Worm (Caenorhabditis elegans) whole organism, L4/young adult: ENCODE measurements around the gene R02F2.5.

Experiments used
- W03F9.2 ChIP-seq: fragments of 150-350 bp; optimal IDR thresholded peaks from 2 replicates; lab custom pipeline; 2014; ENCODE audit warnings: missing biosample characterization, missing genetic modification characterization
- dao-5 ChIP-seq: sonication (generic microtip); optimal IDR thresholded peaks from 2 replicates; lab custom pipeline; 2016; ENCODE audit warnings: missing genotype, missing genetic modification characterization, moderate library complexity, missing compliant biosample characterization
- him-1 ChIP-seq: sonication (generic microtip); optimal IDR thresholded peaks from 2 replicates; lab custom pipeline; 2016; ENCODE audit warnings: missing genotype, missing genetic modification reagents, missing genetic modification characterization, missing compliant biosample characterization

- TF ChIP-seq him-1 (tag; lab: Kevin White, UChicago), result no peak
- no peak for TF ChIP-seq dao-5 (tag; lab: Kevin White, UChicago)
- no peak for TF ChIP-seq W03F9.2 (tag; lab: Kevin White, UChicago)
Observed at ce11 chrIII:5525973-5526372, 46.9 kb downstream of the R02F2.5 start, which contains the start of gene dex-1.
